Fruit fly (Drosophila melanogaster) whole organism, embryonic: Measurements from ENCODE around the gene PIG-U.
A peak's percentile ranks its signal among the peaks of the same experiment; 100 is the strongest.

Experiments used
- Asciz ChIP-seq: fragments of 200-800 bp; sonication (Bioruptor generic); optimal IDR thresholded peaks from 2 replicates; lab custom pipeline; 2017; ENCODE audit warnings: missing biosample characterization, mild to moderate bottlenecking, missing genetic modification characterization, missing genetic modification reagents
- B-H1 ChIP-seq: fragments of 200-800 bp; sonication (Bioruptor generic); IDR thresholded peaks from 3 replicates; pipeline ENCODE4 v1.3.6; 2022; ENCODE audit warnings: missing biosample characterization, missing genetic modification characterization
- BtbVII ChIP-seq: fragments of 200-800 bp; sonication (Bioruptor generic); optimal IDR thresholded peaks from 3 replicates; lab custom pipeline; 2017; ENCODE audit warnings: missing biosample characterization, mild to moderate bottlenecking, missing genetic modification characterization
- CG1024 ChIP-seq: fragments of 200-800 bp; sonication (Bioruptor generic); IDR thresholded peaks from 2 replicates; pipeline ENCODE4 v1.3.6; 2022; ENCODE audit warnings: missing biosample characterization, missing genetic modification characterization
- CG10979 ChIP-seq: fragments of 200-800 bp; sonication (Bioruptor generic); optimal IDR thresholded peaks from 2 replicates; lab custom pipeline; 2018; ENCODE audit warnings: missing biosample characterization, mild to moderate bottlenecking, missing genetic modification characterization, moderate library complexity
- CG11093 ChIP-seq: fragments of 200-800 bp; sonication (Bioruptor generic); IDR thresholded peaks from 3 replicates; pipeline ENCODE4 v1.3.6; 2022; ENCODE audit warnings: missing biosample characterization, missing genetic modification characterization
- CG11247 ChIP-seq: fragments of 200-800 bp; sonication (Bioruptor generic); IDR thresholded peaks from 2 replicates; pipeline ENCODE4 v1.3.6; 2022; ENCODE audit warnings: missing biosample characterization, missing genetic modification characterization
- CG11560 ChIP-seq: fragments of 200-800 bp; sonication (Bioruptor generic); IDR thresholded peaks from 3 replicates; pipeline ENCODE4 v1.3.6; 2022; ENCODE audit warnings: missing biosample characterization, missing genetic modification characterization
- CG12391 ChIP-seq: fragments of 200-800 bp; sonication (Bioruptor generic); optimal IDR thresholded peaks from 3 replicates; lab custom pipeline; 2018; ENCODE audit warnings: missing biosample characterization, mild to moderate bottlenecking, missing genetic modification characterization, moderate library complexity
- CG15011 ChIP-seq: fragments of 200-800 bp; sonication (Bioruptor generic); optimal IDR thresholded peaks from 3 replicates; lab custom pipeline; 2018; ENCODE audit warnings: missing biosample characterization, mild to moderate bottlenecking, missing genetic modification characterization
- CG15601 ChIP-seq: fragments of 200-800 bp; sonication (Bioruptor generic); optimal IDR thresholded peaks from 3 replicates; lab custom pipeline; 2019; ENCODE audit warnings: missing biosample characterization, mild to moderate bottlenecking, missing genetic modification characterization, moderate library complexity
- CG15696 ChIP-seq: fragments of 200-800 bp; sonication (Bioruptor generic); optimal IDR thresholded peaks from 2 replicates; lab custom pipeline; 2019; ENCODE audit warnings: missing biosample characterization, mild to moderate bottlenecking, missing genetic modification characterization, moderate library complexity
- CG1603 ChIP-seq: fragments of 200-800 bp; sonication (Bioruptor generic); optimal IDR thresholded peaks from 2 replicates; lab custom pipeline; 2019; ENCODE audit warnings: missing biosample characterization, mild to moderate bottlenecking, missing genetic modification characterization, moderate library complexity
- CG1647 ChIP-seq: fragments of 200-800 bp; sonication (Bioruptor generic); optimal IDR thresholded peaks from 3 replicates; lab custom pipeline; 2016; ENCODE audit warnings: missing biosample characterization, missing genetic modification characterization
- CG2678 ChIP-seq: fragments of 200-800 bp; sonication (Bioruptor generic); optimal IDR thresholded peaks from 3 replicates; lab custom pipeline; 2019; ENCODE audit warnings: missing biosample characterization, mild to moderate bottlenecking, missing genetic modification characterization, moderate library complexity
- CG32767 ChIP-seq: fragments of 200-800 bp; sonication (Bioruptor generic); IDR thresholded peaks from 2 replicates; pipeline ENCODE4 v1.3.6; 2022; ENCODE audit warnings: missing biosample characterization, missing genetic modification characterization
- CG3407 ChIP-seq: fragments of 200-800 bp; sonication (Bioruptor generic); optimal IDR thresholded peaks from 2 replicates; lab custom pipeline; 2018; ENCODE audit warnings: missing biosample characterization, mild to moderate bottlenecking, missing genetic modification characterization
- CG34224 ChIP-seq: fragments of 200-800 bp; sonication (Bioruptor generic); IDR thresholded peaks from 3 replicates; pipeline ENCODE4 v1.3.6; 2022; ENCODE audit warnings: missing biosample characterization, missing genetic modification characterization; ENCODE audit not compliant: partially characterized antibody
- CG43689 ChIP-seq: fragments of 200-800 bp; sonication (Bioruptor generic); IDR thresholded peaks from 2 replicates; pipeline ENCODE4 v1.3.6; 2022; ENCODE audit warnings: missing biosample characterization, missing genetic modification characterization
- CG6254 ChIP-seq: fragments of 200-800 bp; sonication (Bioruptor generic); optimal IDR thresholded peaks from 3 replicates; lab custom pipeline; 2017; ENCODE audit warnings: mild to moderate bottlenecking, missing biosample characterization, missing genetic modification reagents, missing genetic modification characterization
- CG7372 ChIP-seq: fragments of 200-800 bp; sonication (Bioruptor generic); IDR thresholded peaks from 2 replicates; pipeline ENCODE4 v1.3.6; 2022; ENCODE audit warnings: missing biosample characterization, missing genetic modification characterization
- CG8388 ChIP-seq: fragments of 200-800 bp; sonication (Bioruptor generic); optimal IDR thresholded peaks from 2 replicates; lab custom pipeline; 2019; ENCODE audit warnings: missing biosample characterization, mild to moderate bottlenecking, missing genetic modification characterization, moderate library complexity
- CHES-1-like ChIP-seq: fragments of 200-800 bp; sonication (Bioruptor generic); optimal IDR thresholded peaks from 2 replicates; lab custom pipeline; 2016; ENCODE audit warnings: missing biosample characterization, missing genetic modification characterization
- Dbx ChIP-seq: fragments of 200-800 bp; sonication (Bioruptor generic); IDR thresholded peaks from 3 replicates; pipeline ENCODE4 v1.3.6; 2022; ENCODE audit warnings: missing biosample characterization, missing genetic modification characterization
- Doc3 ChIP-seq: fragments of 200-800 bp; sonication (Bioruptor generic); IDR thresholded peaks from 3 replicates; pipeline ENCODE4 v1.3.6; 2022; ENCODE audit warnings: missing biosample characterization, missing genetic modification characterization; ENCODE audit not compliant: partially characterized antibody
- Fer1 ChIP-seq: fragments of 200-800 bp; sonication (Bioruptor generic); optimal IDR thresholded peaks from 2 replicates; lab custom pipeline; 2017; ENCODE audit warnings: missing biosample characterization, mild to moderate bottlenecking, missing genetic modification characterization
- HLH3B ChIP-seq: fragments of 200-800 bp; sonication (Bioruptor generic); IDR thresholded peaks from 2 replicates; pipeline ENCODE4 v1.3.6; 2022; ENCODE audit warnings: missing biosample characterization, missing genetic modification characterization
- Hr3 ChIP-seq: fragments of 200-800 bp; sonication (Bioruptor generic); optimal IDR thresholded peaks from 3 replicates; lab custom pipeline; 2016; ENCODE audit warnings: missing biosample characterization, missing genetic modification characterization
- Lpt ChIP-seq: fragments of >200 bp; optimal IDR thresholded peaks from 2 replicates; lab custom pipeline; 2018; ENCODE audit warnings: missing biosample characterization, missing genetic modification characterization
- NC2α ChIP-seq: fragments of 200-800 bp; sonication (Bioruptor generic); optimal IDR thresholded peaks from 2 replicates; lab custom pipeline; 2016; ENCODE audit warnings: missing biosample characterization, missing genetic modification characterization
- NK7.1 ChIP-seq: fragments of 200-800 bp; sonication (Bioruptor generic); optimal IDR thresholded peaks from 3 replicates; lab custom pipeline; 2016; ENCODE audit warnings: missing biosample characterization, missing genetic modification characterization
- Oaz ChIP-seq: fragments of 200-800 bp; sonication (Bioruptor generic); IDR thresholded peaks from 2 replicates; pipeline ENCODE4 v1.3.6; 2022; ENCODE audit warnings: missing biosample characterization, missing genetic modification characterization
- Spps ChIP-seq: fragments of 200-800 bp; sonication (Bioruptor generic); optimal IDR thresholded peaks from 2 replicates; lab custom pipeline; 2018; ENCODE audit warnings: missing biosample characterization, mild to moderate bottlenecking, missing genetic modification characterization
- Ssrp ChIP-seq: fragments of 200-800 bp; sonication (Bioruptor generic); optimal IDR thresholded peaks from 2 replicates; lab custom pipeline; 2018; ENCODE audit warnings: missing biosample characterization, mild to moderate bottlenecking, missing genetic modification characterization, moderate library complexity
- amos ChIP-seq: fragments of 200-800 bp; sonication (Bioruptor generic); IDR thresholded peaks from 2 replicates; pipeline ENCODE4 v1.3.6; 2022; ENCODE audit warnings: missing biosample characterization, missing genetic modification characterization; ENCODE audit not compliant: partially characterized antibody
- croc ChIP-seq: fragments of 200-800 bp; sonication (Bioruptor generic); conservative IDR thresholded peaks from 3 replicates; pipeline ENCODE4 v1.3.6; 2022; ENCODE audit warnings: missing biosample characterization, missing genetic modification characterization
- dmrt11E ChIP-seq: fragments of 200-800 bp; sonication (Bioruptor generic); optimal IDR thresholded peaks from 3 replicates; lab custom pipeline; 2018; ENCODE audit warnings: missing biosample characterization, mild to moderate bottlenecking, missing genetic modification characterization, moderate library complexity
- dmrt99B ChIP-seq: fragments of 200-800 bp; sonication (Bioruptor generic); optimal IDR thresholded peaks from 2 replicates; lab custom pipeline; 2018; ENCODE audit warnings: missing biosample characterization, mild to moderate bottlenecking, missing genetic modification characterization, moderate library complexity
- dpn ChIP-seq, 2 experiments: fragments of 200-800 bp; sonication (Bioruptor generic); optimal IDR thresholded peaks; 3 replicates each; lab custom pipeline; 2016; ENCODE audit warnings: missing biosample characterization in 2 of 2, missing genetic modification characterization in 2 of 2
- eve ChIP-seq, 2 experiments: fragments of >200 bp; optimal IDR thresholded peaks; 2 replicates each; lab custom pipeline; 2017; ENCODE audit warnings: missing biosample characterization in 2 of 2, missing genetic modification characterization in 2 of 2
- fu2 ChIP-seq: fragments of 200-800 bp; sonication (Bioruptor generic); optimal IDR thresholded peaks from 2 replicates; lab custom pipeline; 2016; ENCODE audit warnings: missing biosample characterization, missing genetic modification characterization
- gsb-n ChIP-seq: fragments of 200-800 bp; sonication (Bioruptor generic); optimal IDR thresholded peaks from 3 replicates; lab custom pipeline; 2018; ENCODE audit warnings: missing biosample characterization, mild to moderate bottlenecking, missing genetic modification characterization
- ken ChIP-seq: fragments of 200-800 bp; sonication (Bioruptor generic); IDR thresholded peaks from 3 replicates; pipeline ENCODE4 v1.3.6; 2022; ENCODE audit warnings: missing biosample characterization, missing genetic modification characterization
- nerfin-1 ChIP-seq: fragments of 200-800 bp; sonication (Bioruptor generic); optimal IDR thresholded peaks from 3 replicates; lab custom pipeline; 2019; ENCODE audit warnings: missing biosample characterization, mild to moderate bottlenecking, missing genetic modification characterization, moderate library complexity
- nerfin-2 ChIP-seq: fragments of 200-800 bp; sonication (Bioruptor generic); IDR thresholded peaks from 2 replicates; pipeline ENCODE4 v1.3.6; 2022; ENCODE audit warnings: missing biosample characterization, missing genetic modification characterization; ENCODE audit not compliant: partially characterized antibody
- prd ChIP-seq, 3 experiments: fragments of >200 bp in 2 of 3; fragments of 200-800 bp in 1 of 3; sonication (Bioruptor generic) in 1 of 3; optimal IDR thresholded peaks in 2 of 3; IDR thresholded peaks in 1 of 3; 2 replicates in 2 of 3; 3 replicates in 1 of 3; pipeline versions ENCODE4 v1.3.6 to Lab custom; 2017 to 2022; ENCODE audit warnings: missing biosample characterization in 1 of 3, missing genetic modification characterization in 1 of 3
- sens ChIP-seq: fragments of 200-800 bp; sonication (Bioruptor generic); peaks from one replicate; lab custom pipeline; 2016; ENCODE audit warnings: missing biosample characterization, missing genetic modification characterization
- slbo ChIP-seq: fragments of 200-800 bp; sonication (Bioruptor generic); IDR thresholded peaks from 2 replicates; pipeline ENCODE4 v1.3.6; 2022; ENCODE audit warnings: missing biosample characterization, missing genetic modification characterization
- stc ChIP-seq: fragments of 200-800 bp; sonication (Bioruptor generic); IDR thresholded peaks from 2 replicates; pipeline ENCODE4 v1.3.6; 2022; ENCODE audit warnings: missing biosample characterization, missing genetic modification characterization
- zf30C ChIP-seq: fragments of 200-800 bp; sonication (Bioruptor generic); optimal IDR thresholded peaks from 3 replicates; lab custom pipeline; 2018; ENCODE audit warnings: missing biosample characterization, mild to moderate bottlenecking, missing genetic modification characterization

The PIG-U gene

DNA sequence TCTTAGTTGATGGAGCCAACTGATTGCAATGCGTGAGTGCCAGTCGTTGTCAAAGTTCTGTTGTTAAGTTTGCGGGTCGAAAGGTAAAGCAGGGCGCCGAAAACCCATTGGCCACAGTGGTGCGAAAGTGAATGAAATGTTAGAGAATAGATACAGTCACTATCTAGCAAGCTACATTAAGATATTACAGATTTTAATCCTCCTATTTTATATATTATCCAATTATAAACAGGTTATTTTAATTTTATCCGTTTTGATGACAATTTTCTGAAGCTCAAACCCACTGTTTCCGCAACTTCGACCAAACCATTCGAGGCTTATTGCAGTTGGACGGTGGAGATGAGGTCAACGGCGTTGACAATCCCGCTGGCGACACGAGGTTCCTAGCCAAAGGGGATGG lies 37.6 kb downstream of the PIG-U start (continued):
- TF ChIP-seq CG32767 (GFP tag; lab: Robert Waterston, UW), result no peak
- TF ChIP-seq CG12391, result peak; percentile 34
- peak; percentile 29; the same call in 1 of the 2 replicates for TF ChIP-seq nerfin-2 (GFP tag; lab: Robert Waterston, UW)
- TF ChIP-seq CG8388 (GFP tag; lab: Kevin White, UChicago), result peak; percentile 33
- TF ChIP-seq Oaz (GFP tag; lab: Robert Waterston, UW), result 0 out of 2 replicates have a peak, but pooled peaks have one; percentile 6
- no peak for TF ChIP-seq fu2
- no peak for TF ChIP-seq NK7.1 (GFP tag; lab: Kevin White, UChicago)
- TF ChIP-seq nerfin-1 (tag; lab: Kevin White, UChicago), result no peak
- TF ChIP-seq BtbVII (GFP tag; lab: Kevin White, UChicago), result no peak
- TF ChIP-seq CG1024 (GFP tag; lab: Robert Waterston, UW), result peak; percentile 39; the same call in 1 of the 2 replicates
- peak; percentile 23; the same call in 1 of the 3 replicates for TF ChIP-seq B-H1
- 0 out of 3 replicates have a peak, but pooled peaks have one; percentile 33 for TF ChIP-seq croc (GFP tag; lab: Robert Waterston, UW)
- peak; percentile 41 for TF ChIP-seq Spps (tag; lab: Kevin White, UChicago)
- TF ChIP-seq dmrt11E (tag; lab: Kevin White, UChicago), result peak; percentile 63
- no peak for TF ChIP-seq NC2α (GFP tag; lab: Kevin White, UChicago)
- TF ChIP-seq Ssrp, result peak; percentile 33
- TF ChIP-seq CG11560 (tag; lab: Robert Waterston, UW), result no peak
- TF ChIP-seq HLH3B (GFP tag; lab: Robert Waterston, UW), result 0 out of 2 replicates have a peak, but pooled peaks have one; percentile 30
- peak in 1 of 2 experiments; percentile 20 for TF ChIP-seq dpn (GFP tag; optimal IDR thresholded peaks at IDR 0.05; lab: Kevin White, UChicago)
- no peak for TF ChIP-seq CG43689 (GFP tag; lab: Robert Waterston, UW)
- peak; percentile 37 for TF ChIP-seq CG1647 (GFP tag; lab: Kevin White, UChicago)
- TF ChIP-seq amos (GFP tag; lab: Robert Waterston, UW), result no peak
- TF ChIP-seq CG6254 (GFP tag; lab: Kevin White, UChicago), result peak; percentile 5
- TF ChIP-seq CG11093 (GFP tag; lab: Robert Waterston, UW), result no peak; the same call in 2 of the 3 replicates
- TF ChIP-seq ken (GFP tag; lab: Robert Waterston, UW), result no peak
- TF ChIP-seq gsb-n (tag; lab: Kevin White, UChicago), result peak; percentile 45
- peak; percentile 49 for TF ChIP-seq sens
- no peak for TF ChIP-seq prd (optimal IDR thresholded peaks at IDR 0.05; lab: Kevin White, UChicago)
- peak; percentile 66; the same call in 2 of the 3 replicates for TF ChIP-seq prd (GFP tag; IDR thresholded peaks at IDR 0.05; lab: Robert Waterston, UW)
- peak; percentile 22 for TF ChIP-seq CG2678 (tag; lab: Kevin White, UChicago)
- TF ChIP-seq stc (GFP tag; lab: Robert Waterston, UW), result peak; percentile 57
- peak; percentile 66 for TF ChIP-seq CG10979 (tag; lab: Kevin White, UChicago)
- TF ChIP-seq CG34224 (GFP tag; lab: Robert Waterston, UW), result no peak
- TF ChIP-seq CHES-1-like, result no peak
- TF ChIP-seq CG15011 (GFP tag; lab: Kevin White, UChicago), result no peak
- TF ChIP-seq CG7372 (GFP tag; lab: Robert Waterston, UW), result peak; percentile 25; the same call in 1 of the 2 replicates
- no peak for TF ChIP-seq CG11247 (GFP tag; lab: Robert Waterston, UW)
- 0 out of 2 replicates have a peak, but pooled peaks have one; percentile 38 for TF ChIP-seq slbo (GFP tag; lab: Robert Waterston, UW)
- TF ChIP-seq zf30C, result no peak
- TF ChIP-seq eve (GFP tag; optimal IDR thresholded peaks at IDR 0.05; lab: Kevin White, UChicago), result no peak
- no peak for TF ChIP-seq CG15601 (tag; lab: Kevin White, UChicago)
- no peak for TF ChIP-seq Dbx
- peak; percentile 5 for TF ChIP-seq Fer1 (GFP tag; lab: Kevin White, UChicago)
- TF ChIP-seq Lpt (GFP tag; lab: Kevin White, UChicago), result no peak
- TF ChIP-seq Hr3 (GFP tag; lab: Kevin White, UChicago), result peak; percentile 10
- peak; percentile 47 for TF ChIP-seq CG1603 (tag; lab: Kevin White, UChicago)
- TF ChIP-seq CG15696 (tag; lab: Kevin White, UChicago), result no peak
- TF ChIP-seq CG3407, result peak; percentile 36
- TF ChIP-seq Asciz (GFP tag; lab: Kevin White, UChicago), result peak; percentile 33
- TF ChIP-seq dmrt99B (tag; lab: Kevin White, UChicago), result peak; percentile 67
- no peak for TF ChIP-seq Doc3 (GFP tag; lab: Robert Waterston, UW)
